Fruit fly (Drosophila melanogaster) whole organism, embryonic: ENCODE measurements around the gene CG6168.

ENCODE experiments used
- Antp ChIP-seq: fragments of 200-800 bp; sonication (Bioruptor generic); optimal IDR thresholded peaks from 3 replicates; lab custom pipeline; 2016; ENCODE audit warnings: missing biosample characterization, missing genetic modification characterization
- CG10267 ChIP-seq: fragments of 200-800 bp; sonication (Bioruptor generic); optimal IDR thresholded peaks from 2 replicates; lab custom pipeline; 2018; ENCODE audit warnings: missing biosample characterization, mild to moderate bottlenecking, missing genetic modification characterization, moderate library complexity
- CG11456 ChIP-seq: fragments of 200-800 bp; sonication (Bioruptor generic); IDR thresholded peaks from 3 replicates; pipeline ENCODE4 v1.3.6; 2022; ENCODE audit warnings: missing biosample characterization, missing genetic modification characterization
- CG12299 ChIP-seq: fragments of 200-800 bp; sonication (Bioruptor generic); optimal IDR thresholded peaks from 2 replicates; lab custom pipeline; 2018; ENCODE audit warnings: missing biosample characterization, mild to moderate bottlenecking, missing genetic modification characterization
- CG1233 ChIP-seq: fragments of 200-800 bp; sonication (Bioruptor generic); optimal IDR thresholded peaks from 4 replicates; lab custom pipeline; 2018; ENCODE audit warnings: missing biosample characterization, mild to moderate bottlenecking, missing genetic modification characterization
- CG12391 ChIP-seq: fragments of 200-800 bp; sonication (Bioruptor generic); optimal IDR thresholded peaks from 3 replicates; lab custom pipeline; 2018; ENCODE audit warnings: missing biosample characterization, mild to moderate bottlenecking, missing genetic modification characterization, moderate library complexity
- CG13775 ChIP-seq: fragments of 200-800 bp; sonication (Bioruptor generic); optimal IDR thresholded peaks from 3 replicates; lab custom pipeline; 2017; ENCODE audit warnings: missing biosample characterization, mild to moderate bottlenecking, missing genetic modification characterization
- CG14014 ChIP-seq: fragments of 200-800 bp; sonication (Bioruptor generic); IDR thresholded peaks from 2 replicates; pipeline ENCODE4 v1.3.6; 2022; ENCODE audit warnings: missing biosample characterization, missing genetic modification characterization
- CG14441 ChIP-seq: fragments of 200-800 bp; sonication (Bioruptor generic); IDR thresholded peaks from 2 replicates; pipeline ENCODE4 v1.3.6; 2022; ENCODE audit warnings: missing biosample characterization, missing genetic modification characterization
- CG1529 ChIP-seq: fragments of 200-800 bp; sonication (Bioruptor generic); optimal IDR thresholded peaks from 3 replicates; lab custom pipeline; 2018; ENCODE audit warnings: missing biosample characterization, missing genetic modification characterization
- CG17385 ChIP-seq: fragments of 200-800 bp; sonication (Bioruptor generic); optimal IDR thresholded peaks from 3 replicates; lab custom pipeline; 2018; ENCODE audit warnings: missing biosample characterization, mild to moderate bottlenecking, missing genetic modification characterization
- CG17829 ChIP-seq: fragments of 200-800 bp; optimal IDR thresholded peaks from 2 replicates; lab custom pipeline; 2019; ENCODE audit warnings: missing biosample characterization, mild to moderate bottlenecking, missing genetic modification characterization, moderate library complexity
- CG3281 ChIP-seq: fragments of 200-800 bp; sonication (Bioruptor generic); optimal IDR thresholded peaks from 3 replicates; lab custom pipeline; 2017; ENCODE audit warnings: missing biosample characterization, mild to moderate bottlenecking, missing genetic modification characterization
- CG33557 ChIP-seq: fragments of 200-800 bp; sonication (Bioruptor generic); optimal IDR thresholded peaks from 2 replicates; lab custom pipeline; 2019; ENCODE audit warnings: missing biosample characterization, mild to moderate bottlenecking, missing genetic modification characterization, moderate library complexity
- CG4282 ChIP-seq: fragments of 200-800 bp; sonication (Bioruptor generic); optimal IDR thresholded peaks from 2 replicates; lab custom pipeline; 2016; ENCODE audit warnings: missing biosample characterization, missing genetic modification characterization
- CG5180 ChIP-seq: fragments of 200-800 bp; sonication (Bioruptor generic); optimal IDR thresholded peaks from 3 replicates; lab custom pipeline; 2017; ENCODE audit warnings: missing biosample characterization, missing genetic modification characterization, mild to moderate bottlenecking, moderate library complexity, missing genetic modification reagents
- CG7786 ChIP-seq: fragments of 200-800 bp; sonication (Bioruptor generic); optimal IDR thresholded peaks from 2 replicates; lab custom pipeline; 2016; ENCODE audit warnings: missing biosample characterization, missing genetic modification characterization
- CG8089 ChIP-seq: fragments of 200-800 bp; sonication (Bioruptor generic); optimal IDR thresholded peaks from 3 replicates; lab custom pipeline; 2016; ENCODE audit warnings: missing biosample characterization, missing genetic modification characterization
- CrebB ChIP-seq: fragments of 200-800 bp; sonication (Bioruptor generic); optimal IDR thresholded peaks from 3 replicates; lab custom pipeline; 2018; ENCODE audit warnings: missing biosample characterization, mild to moderate bottlenecking, missing genetic modification characterization
- Gug ChIP-seq: fragments of 200-800 bp; sonication (Bioruptor generic); IDR thresholded peaks from 4 replicates; pipeline ENCODE4 v1.3.6; 2022; ENCODE audit warnings: missing biosample characterization, missing genetic modification characterization
- Hand ChIP-seq: fragments of 200-800 bp; sonication (Bioruptor generic); optimal IDR thresholded peaks from 2 replicates; lab custom pipeline; 2017; ENCODE audit warnings: mild to moderate bottlenecking, missing biosample characterization, missing genetic modification reagents, missing genetic modification characterization
- Hr51 ChIP-seq, 2 experiments: fragments of 200-800 bp; sonication (Bioruptor generic); optimal IDR thresholded peaks; 2 replicates in 1 of 2; 3 replicates in 1 of 2; lab custom pipeline; 2016 to 2018; ENCODE audit warnings: missing biosample characterization in 2 of 2, missing genetic modification characterization in 2 of 2, mild to moderate bottlenecking in 1 of 2, moderate library complexity in 1 of 2
- Hr78 ChIP-seq, 2 experiments: fragments of 200-800 bp in 1 of 2; fragments of >200 bp in 1 of 2; sonication (Bioruptor generic) in 1 of 2; optimal IDR thresholded peaks; 2 replicates each; lab custom pipeline; 2017 to 2019; ENCODE audit warnings: missing biosample characterization in 2 of 2, missing genetic modification characterization in 2 of 2, mild to moderate bottlenecking in 1 of 2, moderate library complexity in 1 of 2
- Lim3 ChIP-seq: fragments of 200-800 bp; sonication (Bioruptor generic); IDR thresholded peaks from 2 replicates; pipeline ENCODE4 v1.3.6; 2022; ENCODE audit warnings: missing biosample characterization, missing genetic modification characterization
- Med ChIP-seq: fragments of 200-800 bp; sonication (Bioruptor generic); peaks from one replicate; lab custom pipeline; 2016; ENCODE audit warnings: missing biosample characterization, missing genetic modification characterization, mild to moderate bottlenecking, inconsistent platforms, moderate library complexity
- Oli ChIP-seq: fragments of 200-800 bp; sonication (Bioruptor generic); optimal IDR thresholded peaks from 2 replicates; lab custom pipeline; 2018; ENCODE audit warnings: missing biosample characterization, mild to moderate bottlenecking, missing genetic modification characterization, moderate library complexity
- Optix ChIP-seq: fragments of 200-800 bp; sonication (Bioruptor generic); IDR thresholded peaks from 3 replicates; pipeline ENCODE4 v1.3.6; 2022; ENCODE audit warnings: missing biosample characterization, missing genetic modification characterization
- Sox102F ChIP-seq: fragments of 200-800 bp; sonication (Bioruptor generic); optimal IDR thresholded peaks from 2 replicates; lab custom pipeline; 2018; ENCODE audit warnings: missing biosample characterization, mild to moderate bottlenecking, missing genetic modification characterization, moderate library complexity
- bcd ChIP-seq: fragments of 200-800 bp; sonication (Bioruptor generic); optimal IDR thresholded peaks from 2 replicates; lab custom pipeline; 2017; ENCODE audit warnings: missing biosample characterization, mild to moderate bottlenecking, missing genetic modification characterization
- cwo ChIP-seq: fragments of 200-800 bp; sonication (Bioruptor generic); optimal IDR thresholded peaks from 3 replicates; lab custom pipeline; 2017; ENCODE audit warnings: missing biosample characterization, missing genetic modification characterization, mild to moderate bottlenecking, moderate library complexity, missing genetic modification reagents
- dmrt11E ChIP-seq: fragments of 200-800 bp; sonication (Bioruptor generic); optimal IDR thresholded peaks from 3 replicates; lab custom pipeline; 2018; ENCODE audit warnings: missing biosample characterization, mild to moderate bottlenecking, missing genetic modification characterization, moderate library complexity
- dmrt99B ChIP-seq: fragments of 200-800 bp; sonication (Bioruptor generic); optimal IDR thresholded peaks from 2 replicates; lab custom pipeline; 2018; ENCODE audit warnings: missing biosample characterization, mild to moderate bottlenecking, missing genetic modification characterization, moderate library complexity
- eve ChIP-seq, 2 experiments: fragments of >200 bp; optimal IDR thresholded peaks; 2 replicates each; lab custom pipeline; 2017; ENCODE audit warnings: missing biosample characterization in 2 of 2, missing genetic modification characterization in 2 of 2
- her ChIP-seq: fragments of 200-800 bp; sonication (Bioruptor generic); optimal IDR thresholded peaks from 2 replicates; lab custom pipeline; 2016; ENCODE audit warnings: missing biosample characterization, missing genetic modification characterization
- hth ChIP-seq: fragments of >200 bp; optimal IDR thresholded peaks from 2 replicates; lab custom pipeline; 2017; ENCODE audit warnings: inconsistent platforms
- kah ChIP-seq: fragments of 200-800 bp; sonication (Bioruptor generic); optimal IDR thresholded peaks from 2 replicates; lab custom pipeline; 2018; ENCODE audit warnings: missing biosample characterization, mild to moderate bottlenecking, missing genetic modification characterization
- nerfin-1 ChIP-seq: fragments of 200-800 bp; sonication (Bioruptor generic); optimal IDR thresholded peaks from 3 replicates; lab custom pipeline; 2019; ENCODE audit warnings: missing biosample characterization, mild to moderate bottlenecking, missing genetic modification characterization, moderate library complexity
- nom ChIP-seq: fragments of 200-800 bp; sonication (Bioruptor generic); optimal IDR thresholded peaks from 2 replicates; lab custom pipeline; 2017; ENCODE audit warnings: missing biosample characterization, missing genetic modification characterization, mild to moderate bottlenecking, moderate library complexity, missing genetic modification reagents
- peb ChIP-seq: fragments of 200-800 bp; sonication (Bioruptor generic); IDR thresholded peaks from 2 replicates; pipeline ENCODE4 v1.3.6; 2022; ENCODE audit warnings: missing biosample characterization, missing genetic modification characterization
- pfk ChIP-seq: fragments of 200-800 bp; sonication (Bioruptor generic); optimal IDR thresholded peaks from 2 replicates; lab custom pipeline; 2018; ENCODE audit warnings: missing biosample characterization, mild to moderate bottlenecking, missing genetic modification characterization, moderate library complexity
- phol ChIP-seq: fragments of 200-800 bp; sonication (Bioruptor generic); optimal IDR thresholded peaks from 3 replicates; lab custom pipeline; 2018; ENCODE audit warnings: missing biosample characterization, mild to moderate bottlenecking, missing genetic modification characterization, moderate library complexity
- run ChIP-seq: fragments of 200-800 bp; sonication (Bioruptor generic); optimal IDR thresholded peaks from 3 replicates; lab custom pipeline; 2018; ENCODE audit warnings: missing biosample characterization, mild to moderate bottlenecking, missing genetic modification characterization
- salm ChIP-seq: fragments of 200-800 bp; sonication (Bioruptor generic); optimal IDR thresholded peaks from 2 replicates; lab custom pipeline; 2018; ENCODE audit warnings: missing biosample characterization, mild to moderate bottlenecking, missing genetic modification characterization
- sens ChIP-seq: fragments of 200-800 bp; sonication (Bioruptor generic); peaks from one replicate; lab custom pipeline; 2016; ENCODE audit warnings: missing biosample characterization, missing genetic modification characterization
- stc ChIP-seq: fragments of 200-800 bp; sonication (Bioruptor generic); IDR thresholded peaks from 2 replicates; pipeline ENCODE4 v1.3.6; 2022; ENCODE audit warnings: missing biosample characterization, missing genetic modification characterization
- tap ChIP-seq: fragments of 200-800 bp; optimal IDR thresholded peaks from 3 replicates; lab custom pipeline; 2019; ENCODE audit warnings: missing biosample characterization, mild to moderate bottlenecking, missing genetic modification characterization, moderate library complexity
- toy ChIP-seq: fragments of 200-800 bp; sonication (Bioruptor generic); IDR thresholded peaks from 2 replicates; pipeline ENCODE4 v1.3.6; 2022; ENCODE audit warnings: missing biosample characterization, missing genetic modification characterization
- vvl ChIP-seq: fragments of 200-800 bp; sonication (Bioruptor generic); IDR thresholded peaks from 2 replicates; pipeline ENCODE4 v1.3.6; 2022; ENCODE audit warnings: missing biosample characterization, missing genetic modification characterization

CG6168 gene

dm6 chr3L:11333986-11334385 lies 12.5 kb upstream of the CG6168 start (continued):
- TF ChIP-seq CG33557 (GFP tag; lab: Kevin White, UChicago): peak; percentile 31
- peak; percentile 25; the same call in 1 of the 2 replicates for TF ChIP-seq stc (GFP tag; lab: Robert Waterston, UW)
- no peak for TF ChIP-seq CG8089
- TF ChIP-seq CG13775 (GFP tag; lab: Kevin White, UChicago): peak; percentile 41
- peak; percentile 26 for TF ChIP-seq CG1529 (GFP tag; lab: Kevin White, UChicago)
- TF ChIP-seq Optix (GFP tag; lab: Robert Waterston, UW): no peak

dm6 chr3L:11329014-11329469 lies 7.5 kb upstream of the CG6168 start:
- TF ChIP-seq tap (tag; lab: Kevin White, UChicago) (peak; percentile 61), CG11456 (GFP tag; lab: Robert Waterston, UW) (no peak), pfk (GFP tag; lab: Kevin White, UChicago) (no peak), Oli (tag; lab: Kevin White, UChicago) (peak; percentile 75), dmrt99B (tag; lab: Kevin White, UChicago) (peak; percentile 73), nerfin-1 (tag; lab: Kevin White, UChicago) (peak; percentile 12), Gug (0 out of 4 replicates have a peak, but pooled peaks have one; percentile 14), sens (peak; percentile 83), salm (tag; lab: Kevin White, UChicago) (peak; percentile 37), CG17829 (tag; lab: Kevin White, UChicago) (peak; percentile 60), Med (GFP tag; lab: Kevin White, UChicago) (peak; percentile 79), phol (tag; lab: Kevin White, UChicago) (peak; percentile 72), her (no peak), Hand (GFP tag; lab: Kevin White, UChicago) (no peak), Sox102F (GFP tag; lab: Kevin White, UChicago) (peak; percentile 58), CG5180 (GFP tag; lab: Kevin White, UChicago) (peak; percentile 53), vvl (GFP tag; lab: Robert Waterston, UW) (peak; percentile 70), CG4282 (GFP tag; lab: Kevin White, UChicago) (no peak), CG14014 (no peak), Lim3 (GFP tag; lab: Robert Waterston, UW) (no peak), peb (GFP tag; lab: Robert Waterston, UW) (peak; percentile 66), CG12391 (peak; percentile 63), eve (GFP tag; optimal IDR thresholded peaks at IDR 0.05; lab: Kevin White, UChicago) (peak in 1 of 2 experiments; percentile 63), toy (GFP tag; lab: Robert Waterston, UW) (no peak), kah (GFP tag; lab: Kevin White, UChicago) (no peak), CG14441 (GFP tag; lab: Robert Waterston, UW) (peak; percentile 62; the same call in 1 of the 2 replicates), run (no peak), CG12299 (tag; lab: Kevin White, UChicago) (peak; percentile 40), Antp (GFP tag; lab: Kevin White, UChicago) (no peak), cwo (GFP tag; lab: Kevin White, UChicago) (peak; percentile 24), CG17385 (GFP tag; lab: Kevin White, UChicago) (peak; percentile 53), Hr51 (GFP tag; optimal IDR thresholded peaks at IDR 0.05; lab: Kevin White, UChicago) (peak in 1 of 2 experiments; percentile 72), CG1233 (GFP tag; lab: Kevin White, UChicago) (no peak), CG1529 (GFP tag; lab: Kevin White, UChicago) (peak; percentile 15), hth (lab: Kevin White, UChicago) (no peak), CrebB (tag; lab: Kevin White, UChicago) (no peak), nom (GFP tag; lab: Kevin White, UChicago) (peak; percentile 51), CG10267 (tag; lab: Kevin White, UChicago) (peak; percentile 47), bcd (peak; percentile 57), dmrt11E (peak; percentile 79), CG7786 (GFP tag; lab: Kevin White, UChicago) (no peak), Optix (GFP tag; lab: Robert Waterston, UW) (no peak), Hr78 (GFP tag; optimal IDR thresholded peaks at IDR 0.05; lab: Kevin White, UChicago) (peak in 1 of 2 experiments; percentile 45), CG3281 (peak; percentile 5)
